Fruit fly (Drosophila melanogaster): ENCODE data around the gene Ets21C.

Gene Ets21C

dm6 chr2L:521940-522632 lies 30.6 kb downstream of the Ets21C start (continued):
- TF ChIP-seq CG2116 (GFP tag; optimal IDR thresholded peaks at IDR 0.05), result peak; percentile 36
- TF ChIP-seq unc-4 (GFP tag; IDR thresholded peaks at IDR 0.05; ENCODE audit: partially characterized antibody), result no peak
- peak; percentile 27 for TF ChIP-seq CG7786 (GFP tag; optimal IDR thresholded peaks at IDR 0.05)
- peak; percentile 76 for TF ChIP-seq crol (GFP tag; IDR thresholded peaks at IDR 0.05)
- peak; percentile 24 for TF ChIP-seq HLH54F (GFP tag; optimal IDR thresholded peaks at IDR 0.05)
- TF ChIP-seq az2 (GFP tag; optimal IDR thresholded peaks at IDR 0.05), result peak; percentile 77
- TF ChIP-seq dpn (GFP tag; optimal IDR thresholded peaks at IDR 0.05), result peak in 1 of 2 experiments; percentile 66
- TF ChIP-seq CG17385 (GFP tag; optimal IDR thresholded peaks at IDR 0.05), result peak; percentile 70
- peak; percentile 18 for TF ChIP-seq tx (GFP tag; optimal IDR thresholded peaks at IDR 0.05)
- TF ChIP-seq CG3281 (GFP tag; optimal IDR thresholded peaks at IDR 0.05), result peak; percentile 61
- peak; percentile 73 for TF ChIP-seq Ada2b (GFP tag; IDR thresholded peaks at IDR 0.05)
- peak; percentile 57 to 82 for TF ChIP-seq chif (GFP tag; optimal IDR thresholded peaks at IDR 0.05)
- peak; percentile 85 for TF ChIP-seq CG17359 (tag; optimal IDR thresholded peaks at IDR 0.05)
- peak; percentile 62 for TF ChIP-seq tio (GFP tag; optimal IDR thresholded peaks at IDR 0.05)
- peak; percentile 11 for TF ChIP-seq CG5180 (GFP tag; optimal IDR thresholded peaks at IDR 0.05)
- TF ChIP-seq sug (tag; optimal IDR thresholded peaks at IDR 0.05), result no peak
- peak; percentile 44 for TF ChIP-seq CG6854 (GFP tag; optimal IDR thresholded peaks at IDR 0.05)
- peak; percentile 83 for TF ChIP-seq CG7839 (tag; optimal IDR thresholded peaks at IDR 0.05)
- peak; percentile 81 for TF ChIP-seq CG17361 (GFP tag; IDR thresholded peaks at IDR 0.05)
- peak; percentile 68 for TF ChIP-seq MTF-1 (GFP tag; optimal IDR thresholded peaks at IDR 0.05; ENCODE audit: borderline replicate concordance)
- peak; percentile 62 for TF ChIP-seq CG7745 (tag; optimal IDR thresholded peaks at IDR 0.05)
- TF ChIP-seq danr (GFP tag; IDR thresholded peaks at IDR 0.05), result peak; percentile 62; the same call in 1 of the 2 replicates
- TF ChIP-seq tup (GFP tag; optimal IDR thresholded peaks at IDR 0.05), result peak; percentile 48
- TF ChIP-seq ara (GFP tag; IDR thresholded peaks at IDR 0.05), result peak; percentile 91
- TF ChIP-seq CG10565 (GFP tag; optimal IDR thresholded peaks at IDR 0.05), result no peak
- peak; percentile 7 for TF ChIP-seq CG4617 (GFP tag; optimal IDR thresholded peaks at IDR 0.05; ENCODE audit: borderline replicate concordance)
- peak; percentile 86 for TF ChIP-seq oc (tag; optimal IDR thresholded peaks at IDR 0.05)
- TF ChIP-seq Scr (GFP tag; IDR thresholded peaks at IDR 0.05; ENCODE audit: partially characterized antibody), result no peak
- no peak for TF ChIP-seq Taf1 (GFP tag; IDR thresholded peaks at IDR 0.05)
- peak; percentile 80 for TF ChIP-seq tap (tag; optimal IDR thresholded peaks at IDR 0.05)
- TF ChIP-seq CG8089 (GFP tag; optimal IDR thresholded peaks at IDR 0.05), result peak; percentile 34
- no peak for TF ChIP-seq sna (GFP tag; IDR thresholded peaks at IDR 0.05; ENCODE audit: partially characterized antibody)
- TF ChIP-seq CkIIα-i1 (GFP tag; IDR thresholded peaks at IDR 0.05), result no peak
- peak; percentile 34; the same call in 1 of the 2 replicates for TF ChIP-seq CG11247 (GFP tag; IDR thresholded peaks at IDR 0.05)
- no peak for TF ChIP-seq Poxn (GFP tag; IDR thresholded peaks at IDR 0.05)
- TF ChIP-seq jigr1 (GFP tag; IDR thresholded peaks at IDR 0.05), result peak; percentile 58; the same call in 2 of the 3 replicates
- TF ChIP-seq gsb-n (tag; optimal IDR thresholded peaks at IDR 0.05), result peak; percentile 82
- peak; percentile 61 for TF ChIP-seq slp2 (GFP tag; optimal IDR thresholded peaks at IDR 0.05)
- TF ChIP-seq Abd-B (GFP tag; optimal IDR thresholded peaks at IDR 0.05), result peak; percentile 61
- peak; percentile 63 for TF ChIP-seq gsb (GFP tag; IDR thresholded peaks at IDR 0.05)
- peak; percentile 65 for TF ChIP-seq CG12219 (GFP tag; optimal IDR thresholded peaks at IDR 0.05)
- TF ChIP-seq CG13123 (GFP tag; optimal IDR thresholded peaks at IDR 0.05), result peak; percentile 66
- peak; percentile 79 for TF ChIP-seq CG31441 (GFP tag; IDR thresholded peaks at IDR 0.05)
- no peak for TF ChIP-seq Dad (GFP tag; optimal IDR thresholded peaks at IDR 0.05)
- TF ChIP-seq sd (tag; optimal IDR thresholded peaks at IDR 0.05), result no peak
- TF ChIP-seq B-H2 (GFP tag; optimal IDR thresholded peaks at IDR 0.05), result no peak
- TF ChIP-seq Mad (GFP tag; optimal IDR thresholded peaks at IDR 0.05), result peak; percentile 18
- peak; percentile 87 for TF ChIP-seq ttk (GFP tag; IDR thresholded peaks at IDR 0.05)
- no peak for TF ChIP-seq chinmo (GFP tag; IDR thresholded peaks at IDR 0.05; ENCODE audit: partially characterized antibody)

Data from whole organism, embryonic.